Fruit fly (Drosophila melanogaster): ENCODE data around the gene CG32201.

DNA sequence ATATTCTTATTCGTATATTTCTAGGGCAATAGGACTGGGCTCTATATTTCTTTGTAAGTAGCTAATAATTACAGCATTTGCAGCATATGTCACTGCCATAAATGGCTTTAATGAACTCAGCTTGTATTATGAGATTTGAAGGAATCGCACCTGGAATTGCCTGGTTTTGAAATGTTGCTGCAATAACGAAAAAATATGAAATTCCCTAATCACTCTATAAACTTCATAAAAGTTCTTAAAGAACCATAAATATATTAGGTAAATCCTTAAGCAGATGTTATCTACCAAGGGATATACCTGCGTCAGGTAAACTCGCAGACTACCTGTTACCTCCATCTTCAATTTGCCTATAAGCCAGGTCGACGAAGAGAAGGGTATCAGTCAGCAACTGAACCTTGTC, 21.0 kb upstream of the CG32201 start, which contains the start of gene CG7271:
- TF ChIP-seq usp (GFP tag; optimal IDR thresholded peaks at IDR 0.05) (no peak), CG10366 (GFP tag; IDR thresholded peaks at IDR 0.05) (no peak), mam (GFP tag; optimal IDR thresholded peaks at IDR 0.05) (no peak), wdn (GFP tag; IDR thresholded peaks at IDR 0.05) (no peak)
